Fruit fly (Drosophila melanogaster) whole organism, embryonic: ENCODE data around the gene Ctr1A.

Source experiments
- C15 ChIP-seq: fragments of 200-800 bp; sonication (Bioruptor generic); IDR thresholded peaks from 3 replicates; pipeline ENCODE4 v1.3.6; 2022; ENCODE audit warnings: missing biosample characterization, missing genetic modification characterization
- CG1024 ChIP-seq: fragments of 200-800 bp; sonication (Bioruptor generic); IDR thresholded peaks from 2 replicates; pipeline ENCODE4 v1.3.6; 2022; ENCODE audit warnings: missing biosample characterization, missing genetic modification characterization
- CG11085 ChIP-seq: fragments of 200-800 bp; sonication (Bioruptor generic); IDR thresholded peaks from 2 replicates; pipeline ENCODE4 v1.3.6; 2022; ENCODE audit warnings: missing biosample characterization, missing genetic modification characterization
- CG11456 ChIP-seq: fragments of 200-800 bp; sonication (Bioruptor generic); IDR thresholded peaks from 3 replicates; pipeline ENCODE4 v1.3.6; 2022; ENCODE audit warnings: missing biosample characterization, missing genetic modification characterization
- CG12104 ChIP-seq: fragments of 200-800 bp; sonication (Bioruptor generic); optimal IDR thresholded peaks from 3 replicates; lab custom pipeline; 2016; ENCODE audit warnings: missing biosample characterization, missing genetic modification characterization
- CG13296 ChIP-seq: fragments of 200-800 bp; sonication (Bioruptor generic); optimal IDR thresholded peaks from 3 replicates; lab custom pipeline; 2018; ENCODE audit warnings: missing biosample characterization, mild to moderate bottlenecking, missing genetic modification characterization
- CG13894 ChIP-seq: fragments of 200-800 bp; sonication (Bioruptor generic); optimal IDR thresholded peaks from 3 replicates; lab custom pipeline; 2018; ENCODE audit warnings: missing biosample characterization, mild to moderate bottlenecking, missing genetic modification characterization, moderate library complexity
- CG15269 ChIP-seq: fragments of 200-800 bp; sonication (Bioruptor generic); optimal IDR thresholded peaks from 2 replicates; lab custom pipeline; 2018; ENCODE audit warnings: missing biosample characterization, mild to moderate bottlenecking, missing genetic modification characterization, moderate library complexity
- CG15601 ChIP-seq: fragments of 200-800 bp; sonication (Bioruptor generic); optimal IDR thresholded peaks from 3 replicates; lab custom pipeline; 2019; ENCODE audit warnings: missing biosample characterization, mild to moderate bottlenecking, missing genetic modification characterization, moderate library complexity
- CG16813 ChIP-seq: fragments of 200-800 bp; sonication (Bioruptor generic); IDR thresholded peaks from 3 replicates; pipeline ENCODE4 v1.3.6; 2022; ENCODE audit warnings: missing biosample characterization, missing genetic modification characterization; ENCODE audit not compliant: partially characterized antibody
- CG17612 ChIP-seq: fragments of 200-800 bp; sonication (Bioruptor generic); IDR thresholded peaks from 2 replicates; pipeline ENCODE4 v1.3.6; 2022; ENCODE audit warnings: missing biosample characterization, missing genetic modification characterization
- CG17829 ChIP-seq: fragments of 200-800 bp; optimal IDR thresholded peaks from 2 replicates; lab custom pipeline; 2019; ENCODE audit warnings: missing biosample characterization, mild to moderate bottlenecking, missing genetic modification characterization, moderate library complexity
- CG18619 ChIP-seq: fragments of 200-800 bp; sonication (Bioruptor generic); optimal IDR thresholded peaks from 3 replicates; lab custom pipeline; 2017; ENCODE audit warnings: missing biosample characterization, mild to moderate bottlenecking, missing genetic modification characterization
- CG2120 ChIP-seq: fragments of 200-800 bp; sonication (Bioruptor generic); optimal IDR thresholded peaks from 3 replicates; lab custom pipeline; 2016; ENCODE audit warnings: missing biosample characterization, missing genetic modification characterization
- CG31224 ChIP-seq: fragments of 200-800 bp; sonication (Bioruptor generic); IDR thresholded peaks from 2 replicates; pipeline ENCODE4 v1.3.6; 2022; ENCODE audit warnings: missing biosample characterization, missing genetic modification characterization
- CG32767 ChIP-seq: fragments of 200-800 bp; sonication (Bioruptor generic); IDR thresholded peaks from 2 replicates; pipeline ENCODE4 v1.3.6; 2022; ENCODE audit warnings: missing biosample characterization, missing genetic modification characterization
- CG4424 ChIP-seq: fragments of 200-800 bp; sonication (Bioruptor generic); optimal IDR thresholded peaks from 3 replicates; lab custom pipeline; 2016; ENCODE audit warnings: missing biosample characterization, missing genetic modification characterization
- CG4707 ChIP-seq: fragments of 200-800 bp; sonication (Bioruptor generic); optimal IDR thresholded peaks from 2 replicates; lab custom pipeline; 2018; ENCODE audit warnings: missing biosample characterization, mild to moderate bottlenecking, missing genetic modification characterization, moderate library complexity
- CG4730 ChIP-seq: fragments of 200-800 bp; sonication (Bioruptor generic); IDR thresholded peaks from 2 replicates; pipeline ENCODE4 v1.3.6; 2022; ENCODE audit warnings: missing biosample characterization, missing genetic modification characterization
- CG6254 ChIP-seq: fragments of 200-800 bp; sonication (Bioruptor generic); optimal IDR thresholded peaks from 3 replicates; lab custom pipeline; 2017; ENCODE audit warnings: mild to moderate bottlenecking, missing biosample characterization, missing genetic modification reagents, missing genetic modification characterization
- CG7357 ChIP-seq: fragments of 200-800 bp; sonication (Bioruptor generic); IDR thresholded peaks from 3 replicates; pipeline ENCODE4 v1.3.6; 2022; ENCODE audit warnings: missing biosample characterization, missing genetic modification characterization
- CG8388 ChIP-seq: fragments of 200-800 bp; sonication (Bioruptor generic); optimal IDR thresholded peaks from 2 replicates; lab custom pipeline; 2019; ENCODE audit warnings: missing biosample characterization, mild to moderate bottlenecking, missing genetic modification characterization, moderate library complexity
- CG9609 ChIP-seq: fragments of 200-800 bp; sonication (Bioruptor generic); optimal IDR thresholded peaks from 3 replicates; lab custom pipeline; 2016; ENCODE audit warnings: missing biosample characterization, missing genetic modification characterization
- CG9797 ChIP-seq: fragments of 200-800 bp; sonication (Bioruptor generic); optimal IDR thresholded peaks from 3 replicates; lab custom pipeline; 2018; ENCODE audit warnings: missing biosample characterization, mild to moderate bottlenecking, missing genetic modification characterization
- CoRest ChIP-seq: fragments of 200-800 bp; sonication (Bioruptor generic); optimal IDR thresholded peaks from 3 replicates; lab custom pipeline; 2018; ENCODE audit warnings: missing biosample characterization, mild to moderate bottlenecking, missing genetic modification characterization, moderate library complexity
- Dfd ChIP-seq, 2 experiments: fragments of >200 bp; optimal IDR thresholded peaks; 2 replicates each; lab custom pipeline; 2017; ENCODE audit warnings: missing biosample characterization in 2 of 2, missing genetic modification characterization in 2 of 2
- Eip74EF ChIP-seq, 2 experiments: fragments of 200-800 bp in 1 of 2; fragments of >200 bp in 1 of 2; sonication (Bioruptor generic) in 1 of 2; optimal IDR thresholded peaks; 2 replicates each; lab custom pipeline; 2017 to 2019; ENCODE audit warnings: missing biosample characterization in 2 of 2, missing genetic modification characterization in 2 of 2, mild to moderate bottlenecking in 1 of 2, moderate library complexity in 1 of 2
- Ets97D ChIP-seq: fragments of 200-800 bp; sonication (Bioruptor generic); optimal IDR thresholded peaks from 3 replicates; lab custom pipeline; 2016; ENCODE audit warnings: missing biosample characterization, missing genetic modification characterization
- Gug ChIP-seq: fragments of 200-800 bp; sonication (Bioruptor generic); IDR thresholded peaks from 4 replicates; pipeline ENCODE4 v1.3.6; 2022; ENCODE audit warnings: missing biosample characterization, missing genetic modification characterization
- HLH3B ChIP-seq: fragments of 200-800 bp; sonication (Bioruptor generic); IDR thresholded peaks from 2 replicates; pipeline ENCODE4 v1.3.6; 2022; ENCODE audit warnings: missing biosample characterization, missing genetic modification characterization
- Hr78 ChIP-seq, 2 experiments: fragments of 200-800 bp in 1 of 2; fragments of >200 bp in 1 of 2; sonication (Bioruptor generic) in 1 of 2; optimal IDR thresholded peaks; 2 replicates each; lab custom pipeline; 2017 to 2019; ENCODE audit warnings: missing biosample characterization in 2 of 2, missing genetic modification characterization in 2 of 2, mild to moderate bottlenecking in 1 of 2, moderate library complexity in 1 of 2
- MBD-R2 ChIP-seq: fragments of 200-800 bp; sonication (Bioruptor generic); IDR thresholded peaks from 2 replicates; pipeline ENCODE4 v1.3.6; 2022; ENCODE audit warnings: missing biosample characterization, missing genetic modification characterization
- Mad ChIP-seq: fragments of 200-800 bp; sonication (Bioruptor generic); optimal IDR thresholded peaks from 2 replicates; lab custom pipeline; 2016; ENCODE audit warnings: missing biosample characterization, missing genetic modification characterization
- NC2β ChIP-seq: fragments of 200-800 bp; sonication (Bioruptor generic); optimal IDR thresholded peaks from 2 replicates; lab custom pipeline; 2016; ENCODE audit warnings: missing biosample characterization, missing genetic modification characterization
- Rx ChIP-seq: fragments of 200-800 bp; sonication (Bioruptor generic); IDR thresholded peaks from 2 replicates; pipeline ENCODE4 v1.3.6; 2022; ENCODE audit warnings: missing biosample characterization, missing genetic modification characterization
- cad ChIP-seq: fragments of >200 bp; optimal IDR thresholded peaks from 2 replicates; lab custom pipeline; 2017; ENCODE audit warnings: missing biosample characterization, missing genetic modification characterization
- chinmo ChIP-seq: fragments of 200-800 bp; sonication (Bioruptor generic); IDR thresholded peaks from 4 replicates; pipeline ENCODE4 v1.3.6; 2022; ENCODE audit warnings: missing biosample characterization, missing genetic modification characterization; ENCODE audit not compliant: partially characterized antibody
- crp ChIP-seq, 2 experiments: fragments of 200-800 bp; sonication (Bioruptor generic); optimal IDR thresholded peaks; 2 replicates in 1 of 2; 3 replicates in 1 of 2; lab custom pipeline; 2017; ENCODE audit warnings: missing biosample characterization in 2 of 2, missing genetic modification characterization in 2 of 2, mild to moderate bottlenecking in 1 of 2, moderate library complexity in 1 of 2
- emc ChIP-seq: fragments of 200-800 bp; sonication (Bioruptor generic); optimal IDR thresholded peaks from 2 replicates; lab custom pipeline; 2016; ENCODE audit warnings: missing biosample characterization, missing genetic modification characterization
- esg ChIP-seq: fragments of 200-800 bp; sonication (Bioruptor generic); conservative IDR thresholded peaks from 2 replicates; pipeline ENCODE4 v1.3.6; 2022; ENCODE audit warnings: missing biosample characterization, missing genetic modification characterization
- exex ChIP-seq: fragments of 200-800 bp; sonication (Bioruptor generic); optimal IDR thresholded peaks from 4 replicates; lab custom pipeline; 2018; ENCODE audit warnings: missing biosample characterization, mild to moderate bottlenecking, missing genetic modification characterization, moderate library complexity
- hb ChIP-seq: fragments of 200-800 bp; sonication (Bioruptor generic); IDR thresholded peaks from 3 replicates; pipeline ENCODE4 v1.3.6; 2022; ENCODE audit warnings: missing biosample characterization, missing genetic modification characterization; ENCODE audit not compliant: partially characterized antibody
- hkb ChIP-seq, 2 experiments: fragments of 200-800 bp in 1 of 2; fragments of >200 bp in 1 of 2; sonication (Bioruptor generic) in 1 of 2; IDR thresholded peaks in 1 of 2; optimal IDR thresholded peaks in 1 of 2; 2 replicates each; pipeline versions ENCODE4 v1.3.6 to Lab custom; 2017 to 2022; ENCODE audit warnings: missing biosample characterization in 1 of 2, missing genetic modification characterization in 1 of 2
- inv ChIP-seq: fragments of 200-800 bp; sonication (Bioruptor generic); IDR thresholded peaks from 2 replicates; pipeline ENCODE4 v1.3.6; 2022; ENCODE audit warnings: missing biosample characterization, missing genetic modification characterization; ENCODE audit not compliant: partially characterized antibody
- lab ChIP-seq: fragments of 200-800 bp; sonication (Bioruptor generic); optimal IDR thresholded peaks from 3 replicates; lab custom pipeline; 2017; ENCODE audit warnings: missing biosample characterization, missing genetic modification characterization, mild to moderate bottlenecking, moderate library complexity, missing genetic modification reagents
- pros ChIP-seq: fragments of 200-800 bp; sonication (Bioruptor generic); optimal IDR thresholded peaks from 3 replicates; lab custom pipeline; 2019; ENCODE audit warnings: missing biosample characterization, mild to moderate bottlenecking, missing genetic modification characterization, moderate library complexity
- sens-2 ChIP-seq: fragments of 200-800 bp; sonication (Bioruptor generic); IDR thresholded peaks from 2 replicates; pipeline ENCODE4 v1.3.6; 2022; ENCODE audit warnings: missing biosample characterization, missing genetic modification characterization

Gene Ctr1A

DNA sequence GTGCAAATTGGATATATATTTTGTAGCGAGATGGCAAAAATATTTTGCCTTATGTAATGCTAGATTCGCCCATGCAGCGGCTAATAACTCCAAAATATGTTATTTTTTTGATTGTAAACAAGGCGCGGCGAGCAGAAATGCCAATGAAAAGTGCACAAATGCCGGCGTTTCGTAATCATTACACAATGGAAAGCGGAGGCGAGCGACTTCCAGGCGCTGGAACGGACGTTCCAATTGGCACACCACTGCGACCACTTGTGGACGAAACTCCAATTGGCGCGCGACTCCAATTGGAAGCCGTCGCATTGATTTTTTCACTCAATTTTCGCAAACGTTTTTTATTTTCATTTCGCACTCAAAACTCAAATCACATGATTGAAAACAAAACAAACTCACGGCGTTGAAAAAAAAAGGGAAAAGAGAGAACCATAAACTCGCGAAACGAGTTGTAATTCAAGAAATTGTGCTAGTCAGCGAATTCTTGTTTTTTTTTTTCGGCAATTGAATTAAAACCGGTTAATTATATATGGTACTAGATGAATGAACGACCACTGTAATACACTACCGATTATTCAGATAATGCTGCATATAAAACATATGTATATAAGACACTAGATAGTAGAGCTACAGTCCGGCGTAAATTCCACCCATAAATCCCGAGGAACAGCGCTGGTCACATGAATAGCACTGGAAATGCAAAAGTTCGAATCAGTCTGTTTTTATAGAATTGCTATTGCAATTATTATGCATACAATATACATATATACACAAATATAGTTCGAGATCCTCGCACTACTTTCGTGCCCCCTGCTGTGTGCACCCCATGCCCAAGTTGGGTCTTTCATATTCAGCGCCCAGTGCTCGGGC, 17.4 kb downstream of the Ctr1A start, which contains the start of gene ND-ASHI (continued):
- TF ChIP-seq CG13894 (tag; lab: Kevin White, UChicago) (peak; percentile 98), CG11085 (GFP tag; lab: Robert Waterston, UW) (peak; percentile 94), CG4424 (GFP tag; lab: Kevin White, UChicago) (peak; percentile 92), lab (peak; percentile 98), CG6254 (peak; percentile 90), sens-2 (peak; percentile 95), CG17829 (tag; lab: Kevin White, UChicago) (peak; percentile 90), hkb (optimal IDR thresholded peaks at IDR 0.05; lab: Kevin White, UChicago) (no peak), hkb (GFP tag; IDR thresholded peaks at IDR 0.05; lab: Robert Waterston, UW) (peak; percentile 97), CG1024 (GFP tag; lab: Robert Waterston, UW) (peak; percentile 89), CG31224 (GFP tag; lab: Robert Waterston, UW) (peak; percentile 94), Hr78 (GFP tag; optimal IDR thresholded peaks at IDR 0.05; lab: Kevin White, UChicago) (peak in 1 of 2 experiments; percentile 65), Rx (GFP tag; lab: Robert Waterston, UW) (peak; percentile 95), CG8388 (GFP tag; lab: Kevin White, UChicago) (peak; percentile 84), Gug (peak; percentile 95), MBD-R2 (GFP tag; lab: Robert Waterston, UW) (peak; percentile 96), C15 (GFP tag; lab: Robert Waterston, UW) (peak; percentile 94), pros (no peak), CG9609 (GFP tag; lab: Kevin White, UChicago) (peak; percentile 84), Mad (GFP tag; lab: Kevin White, UChicago) (peak; percentile 89), Eip74EF (GFP tag; optimal IDR thresholded peaks at IDR 0.05; lab: Kevin White, UChicago) (peak in 1 of 2 experiments; percentile 88), CG32767 (GFP tag; lab: Robert Waterston, UW) (peak; percentile 88), CG11456 (GFP tag; lab: Robert Waterston, UW) (peak; percentile 97), CG4707 (GFP tag; lab: Kevin White, UChicago) (peak; percentile 73), exex (tag; lab: Kevin White, UChicago) (peak; percentile 80), CG7357 (peak; percentile 86), CG15601 (tag; lab: Kevin White, UChicago) (peak; percentile 83), cad (GFP tag; lab: Kevin White, UChicago) (no peak), inv (no peak), CG18619 (peak; percentile 93), crp (GFP tag; optimal IDR thresholded peaks at IDR 0.05; lab: Kevin White, UChicago) (peak in 1 of 2 experiments; percentile 49), CG9797 (GFP tag; lab: Kevin White, UChicago) (no peak), CG17612 (peak; percentile 92), CG12104 (GFP tag; lab: Kevin White, UChicago) (peak; percentile 90), hb (GFP tag; lab: Robert Waterston, UW) (no peak), emc (GFP tag; lab: Kevin White, UChicago) (peak; percentile 88), NC2β (GFP tag; lab: Kevin White, UChicago) (peak; percentile 88), esg (peak; percentile 89), CG13296 (GFP tag; lab: Kevin White, UChicago) (peak; percentile 95), Dfd (GFP tag; optimal IDR thresholded peaks at IDR 0.05; lab: Kevin White, UChicago) (no peak), Ets97D (GFP tag; lab: Kevin White, UChicago) (peak; percentile 82), CG2120 (GFP tag; lab: Kevin White, UChicago) (peak; percentile 98), CG16813 (no peak), chinmo (GFP tag; lab: Robert Waterston, UW) (0 out of 4 replicates have a peak, but pooled peaks have one; percentile 4), CoRest (tag; lab: Kevin White, UChicago) (peak; percentile 92), CG4730 (GFP tag; lab: Robert Waterston, UW) (peak; percentile 90), HLH3B (GFP tag; lab: Robert Waterston, UW) (peak; percentile 95), CG15269 (tag; lab: Kevin White, UChicago) (peak; percentile 95)
